Worm (Caenorhabditis elegans) whole organism, mixed stage, embryonic: ENCODE measurements around the gene unc-69.

Source experiments
- M03D4.4 ChIP-seq: sonication (generic microtip); optimal IDR thresholded peaks from 2 replicates; lab custom pipeline; 2017; ENCODE audit warnings: mild to moderate bottlenecking, missing genetic modification characterization, missing compliant biosample characterization
- bed-3 ChIP-seq: fragments of 200-800 bp; sonication (Bioruptor generic); optimal IDR thresholded peaks from 3 replicates; lab custom pipeline; 2018; ENCODE audit warnings: mild to moderate bottlenecking, missing genetic modification characterization, moderate library complexity, missing compliant biosample characterization
- blmp-1 ChIP-seq: fragments of 150-350 bp; optimal IDR thresholded peaks from 2 replicates; lab custom pipeline; 2014; ENCODE audit warnings: missing biosample characterization, missing genetic modification characterization
- ceh-39 ChIP-seq: fragments of 150-350 bp; optimal IDR thresholded peaks from 2 replicates; lab custom pipeline; 2014; ENCODE audit warnings: missing biosample characterization, missing genetic modification characterization
- ceh-83 ChIP-seq: fragments of 200-800 bp; sonication (Bioruptor generic); optimal IDR thresholded peaks from 2 replicates; lab custom pipeline; 2018; ENCODE audit warnings: mild to moderate bottlenecking, missing genetic modification characterization, missing compliant biosample characterization
- ces-1 ChIP-seq: fragments of 150-350 bp; optimal IDR thresholded peaks from 2 replicates; lab custom pipeline; 2014; ENCODE audit warnings: missing biosample characterization, missing genetic modification reagents, missing genetic modification characterization
- cnd-1 ChIP-seq: fragments of 200-800 bp; sonication (Bioruptor generic); optimal IDR thresholded peaks from 2 replicates; lab custom pipeline; 2018; ENCODE audit warnings: mild to moderate bottlenecking, missing genetic modification characterization, missing compliant biosample characterization
- drap-1 ChIP-seq: fragments of 200-800 bp; sonication (Bioruptor generic); optimal IDR thresholded peaks from 3 replicates; lab custom pipeline; 2018; ENCODE audit warnings: mild to moderate bottlenecking, missing genetic modification characterization, missing compliant biosample characterization
- elt-3 ChIP-seq: fragments of 150-350 bp; optimal IDR thresholded peaks from 2 replicates; lab custom pipeline; 2014; ENCODE audit warnings: missing biosample characterization, missing genetic modification characterization
- flh-1 ChIP-seq: fragments of 200-800 bp; sonication (Bioruptor generic); optimal IDR thresholded peaks from 2 replicates; lab custom pipeline; 2018; ENCODE audit warnings: mild to moderate bottlenecking, missing genetic modification characterization, moderate library complexity, missing compliant biosample characterization
- ham-2 ChIP-seq: fragments of 200-800 bp; sonication (Bioruptor generic); optimal IDR thresholded peaks from 2 replicates; lab custom pipeline; 2018; ENCODE audit warnings: mild to moderate bottlenecking, missing genetic modification characterization, missing compliant biosample characterization
- lin-13 ChIP-seq: fragments of 150-350 bp; optimal IDR thresholded peaks from 2 replicates; lab custom pipeline; 2014; ENCODE audit warnings: missing biosample characterization, missing genetic modification characterization
- lin-32 ChIP-seq: fragments of 200-800 bp; sonication (Bioruptor generic); optimal IDR thresholded peaks from 2 replicates; lab custom pipeline; 2018; ENCODE audit warnings: mild to moderate bottlenecking, missing genetic modification characterization, missing compliant biosample characterization
- lsy-2 ChIP-seq: fragments of 150-350 bp; optimal IDR thresholded peaks from 2 replicates; lab custom pipeline; 2014; ENCODE audit warnings: missing biosample characterization, missing genetic modification characterization
- mab-5 ChIP-seq: fragments of 150-350 bp; optimal IDR thresholded peaks from 2 replicates; lab custom pipeline; 2014; ENCODE audit warnings: missing biosample characterization, missing genetic modification characterization
- mep-1 ChIP-seq: fragments of 150-350 bp; optimal IDR thresholded peaks from 2 replicates; lab custom pipeline; 2017; ENCODE audit warnings: missing biosample characterization, missing genetic modification reagents, missing genetic modification characterization, inconsistent platforms
- mls-2 ChIP-seq: sonication (generic microtip); optimal IDR thresholded peaks from 2 replicates; lab custom pipeline; 2016; ENCODE audit warnings: mild to moderate bottlenecking, missing genetic modification characterization, moderate library complexity, missing compliant biosample characterization
- nhr-12 ChIP-seq: fragments of 150-350 bp; optimal IDR thresholded peaks from 2 replicates; lab custom pipeline; 2014; ENCODE audit warnings: missing biosample characterization, missing genetic modification characterization
- nhr-2 ChIP-seq: fragments of 150-350 bp; optimal IDR thresholded peaks from 2 replicates; lab custom pipeline; 2014; ENCODE audit warnings: missing biosample characterization, missing genetic modification characterization
- nhr-237 ChIP-seq: fragments of 150-350 bp; optimal IDR thresholded peaks from 2 replicates; lab custom pipeline; 2014; ENCODE audit warnings: missing biosample characterization, missing genetic modification characterization
- pha-4 ChIP-seq: fragments of 150-350 bp; optimal IDR thresholded peaks from 2 replicates; lab custom pipeline; 2018; ENCODE audit warnings: missing biosample characterization, missing genetic modification reagents, missing genetic modification characterization
- sem-2 ChIP-seq: fragments of 200-800 bp; sonication (Bioruptor generic); optimal IDR thresholded peaks from 2 replicates; lab custom pipeline; 2018; ENCODE audit warnings: mild to moderate bottlenecking, missing genetic modification characterization, missing compliant biosample characterization
- snpc-4 ChIP-seq: fragments of 150-350 bp; optimal IDR thresholded peaks from 2 replicates; lab custom pipeline; 2014; ENCODE audit warnings: missing biosample characterization, missing genetic modification characterization
- sptf-1 ChIP-seq: sonication (generic microtip); optimal IDR thresholded peaks from 2 replicates; lab custom pipeline; 2017; ENCODE audit warnings: mild to moderate bottlenecking, missing genetic modification characterization, moderate library complexity, missing compliant biosample characterization
- tbx-8 ChIP-seq: fragments of 200-800 bp; sonication (Bioruptor generic); optimal IDR thresholded peaks from 2 replicates; lab custom pipeline; 2018; ENCODE audit warnings: mild to moderate bottlenecking, missing genetic modification characterization, moderate library complexity, missing compliant biosample characterization
- unc-120 ChIP-seq: sonication (generic microtip); optimal IDR thresholded peaks from 2 replicates; lab custom pipeline; 2017; ENCODE audit warnings: missing genetic modification characterization, missing compliant biosample characterization; ENCODE audit not compliant: poor library complexity, severe bottlenecking
- unc-62 ChIP-seq: fragments of 150-350 bp; optimal IDR thresholded peaks from 2 replicates; lab custom pipeline; 2014; ENCODE audit warnings: missing biosample characterization, missing genetic modification reagents, missing genetic modification characterization
- zip-8 ChIP-seq: fragments of 150-350 bp; optimal IDR thresholded peaks from 2 replicates; lab custom pipeline; 2014; ENCODE audit warnings: missing biosample characterization, missing genetic modification characterization
- ztf-11 ChIP-seq: fragments of 150-350 bp; optimal IDR thresholded peaks from 2 replicates; lab custom pipeline; 2014; ENCODE audit warnings: missing biosample characterization, missing genetic modification characterization

Gene unc-69

ce11 chrIII:10284214-10284613, 34.5 kb upstream of the unc-69 start:
- TF ChIP-seq sptf-1 (tag; lab: Kevin White, UChicago) (peak; percentile 45), ceh-83 (GFP tag; lab: Kevin White, UChicago) (no peak), unc-120 (tag; lab: Kevin White, UChicago) (peak; percentile 68), M03D4.4 (tag; lab: Kevin White, UChicago) (peak; percentile 38), bed-3 (GFP tag; lab: Kevin White, UChicago) (no peak), lsy-2 (tag; lab: Kevin White, UChicago) (peak; percentile 0), sem-2 (GFP tag; lab: Kevin White, UChicago) (no peak), mls-2 (tag; lab: Kevin White, UChicago) (peak; percentile 69), ces-1 (GFP tag; lab: Kevin White, UChicago) (peak; percentile 99), mep-1 (tag; lab: Kevin White, UChicago) (no peak), ham-2 (GFP tag; lab: Kevin White, UChicago) (no peak), tbx-8 (GFP tag; lab: Kevin White, UChicago) (no peak), zip-8 (tag; lab: Kevin White, UChicago) (no peak)

ce11 chrIII:10285623-10286022, 33.1 kb upstream of the unc-69 start, which contains the start of gene K10G9.2:
Gene K10G9.2 (plus strand): TSS chrIII:10285923.
- TF ChIP-seq drap-1, result no peak
- no peak for TF ChIP-seq nhr-237 (tag; lab: Kevin White, UChicago)
- no peak for TF ChIP-seq ztf-11 (tag; lab: Kevin White, UChicago)
- TF ChIP-seq blmp-1 (tag; lab: Kevin White, UChicago), result no peak
- TF ChIP-seq ceh-39 (tag; lab: Kevin White, UChicago), result no peak
- TF ChIP-seq ceh-83 (GFP tag; lab: Kevin White, UChicago), result no peak
- TF ChIP-seq cnd-1 (tag; lab: Kevin White, UChicago), result no peak
- TF ChIP-seq bed-3 (GFP tag; lab: Kevin White, UChicago), result no peak
- no peak for TF ChIP-seq flh-1 (GFP tag; lab: Kevin White, UChicago)
- no peak for TF ChIP-seq snpc-4 (tag; lab: Kevin White, UChicago)
- no peak for TF ChIP-seq ces-1 (GFP tag; lab: Kevin White, UChicago)
- TF ChIP-seq tbx-8 (GFP tag; lab: Kevin White, UChicago), result no peak
- TF ChIP-seq sptf-1 (tag; lab: Kevin White, UChicago), result no peak
- TF ChIP-seq mab-5 (tag; lab: Kevin White, UChicago), result no peak
- TF ChIP-seq lin-32, result no peak
- no peak for TF ChIP-seq elt-3 (tag; lab: Kevin White, UChicago)
- TF ChIP-seq zip-8 (tag; lab: Kevin White, UChicago), result no peak
- TF ChIP-seq nhr-2 (tag; lab: Kevin White, UChicago), result no peak
- TF ChIP-seq nhr-12 (tag; lab: Kevin White, UChicago), result no peak
- no peak for TF ChIP-seq mep-1 (tag; lab: Kevin White, UChicago)

ce11 chrIII:10289790-10290189, 28.9 kb upstream of the unc-69 start:
- TF ChIP-seq bed-3 (GFP tag; lab: Kevin White, UChicago), result no peak
- TF ChIP-seq lsy-2 (tag; lab: Kevin White, UChicago), result no peak
- no peak for TF ChIP-seq mep-1 (tag; lab: Kevin White, UChicago)
- TF ChIP-seq blmp-1 (tag; lab: Kevin White, UChicago), result no peak
- no peak for TF ChIP-seq elt-3 (tag; lab: Kevin White, UChicago)
- TF ChIP-seq unc-62, result no peak
- TF ChIP-seq sptf-1 (tag; lab: Kevin White, UChicago), result no peak
- no peak for TF ChIP-seq unc-120 (tag; lab: Kevin White, UChicago)
- no peak for TF ChIP-seq ces-1 (GFP tag; lab: Kevin White, UChicago)
- TF ChIP-seq, all 35 proteins: peak for 0

- TF ChIP-seq zip-8 (tag; lab: Kevin White, UChicago) (no peak), drap-1 (no peak), mab-5 (tag; lab: Kevin White, UChicago) (no peak), mls-2 (tag; lab: Kevin White, UChicago) (no peak)
Observed at ce11 chrIII:10290541-10290940, 28.2 kb upstream of the unc-69 start.

- TF ChIP-seq nhr-2 (tag; lab: Kevin White, UChicago) (no peak), mab-5 (tag; lab: Kevin White, UChicago) (no peak), pha-4 (tag; lab: Kevin White, UChicago) (no peak), ceh-39 (tag; lab: Kevin White, UChicago) (no peak), sem-2 (GFP tag; lab: Kevin White, UChicago) (no peak), snpc-4 (tag; lab: Kevin White, UChicago) (no peak), unc-120 (tag; lab: Kevin White, UChicago) (no peak), unc-62 (no peak), lin-32 (no peak), zip-8 (tag; lab: Kevin White, UChicago) (no peak), tbx-8 (GFP tag; lab: Kevin White, UChicago) (no peak), lin-13 (tag; lab: Kevin White, UChicago) (no peak)
Observed at ce11 chrIII:10293362-10293761, 25.4 kb upstream of the unc-69 start.
